Worm (Caenorhabditis elegans) whole organism, L1 larva: ENCODE data around the gene T22B7.4.

ENCODE experiments used
- C04F5.9 ChIP-seq: sonication (generic microtip); optimal IDR thresholded peaks from 2 replicates; lab custom pipeline; 2016; ENCODE audit warnings: missing genetic modification characterization, missing compliant biosample characterization
- C34B4.2 ChIP-seq: sonication (generic microtip); optimal IDR thresholded peaks from 2 replicates; lab custom pipeline; 2017; ENCODE audit warnings: mild to moderate bottlenecking, missing genetic modification characterization, missing compliant biosample characterization
- Y116A8C.19 ChIP-seq: sonication (generic microtip); optimal IDR thresholded peaks from 2 replicates; lab custom pipeline; 2016; ENCODE audit warnings: missing compliant biosample characterization, missing genetic modification characterization, borderline replicate concordance
- aly-2 ChIP-seq: fragments of 150-350 bp; optimal IDR thresholded peaks from 2 replicates; lab custom pipeline; 2014; ENCODE audit warnings: missing biosample characterization, missing genetic modification characterization
- ama-1 ChIP-seq: fragments of 150-350 bp; optimal IDR thresholded peaks from 2 replicates; lab custom pipeline; 2014
- ceh-90 ChIP-seq: sonication (generic microtip); optimal IDR thresholded peaks from 2 replicates; lab custom pipeline; 2016; ENCODE audit warnings: missing genetic modification characterization, missing compliant biosample characterization
- dpl-1 ChIP-seq, 3 experiments: fragments of 150-350 bp in 2 of 3; sonication (generic microtip) in 1 of 3; optimal IDR thresholded peaks; 2 replicates each; lab custom pipeline; 2014 to 2017; ENCODE audit warnings: missing biosample characterization in 3 of 3, missing genetic modification characterization in 3 of 3, missing genetic modification reagents in 3 of 3
- dsc-1 ChIP-seq: sonication (generic microtip); optimal IDR thresholded peaks from 2 replicates; lab custom pipeline; 2016; ENCODE audit warnings: mild to moderate bottlenecking, missing genetic modification characterization, missing compliant biosample characterization
- efl-1 ChIP-seq, 4 experiments: fragments of 150-350 bp; optimal IDR thresholded peaks in 3 of 4; peaks in 1 of 4; 1 replicate in 1 of 4; 2 replicates in 3 of 4; lab custom pipeline; 2014; ENCODE audit warnings: missing biosample characterization in 2 of 4, missing genetic modification characterization in 2 of 4, missing genetic modification reagents in 2 of 4
- efl-3 ChIP-seq: fragments of 200-800 bp; sonication (Bioruptor generic); optimal IDR thresholded peaks from 2 replicates; lab custom pipeline; 2018; ENCODE audit warnings: mild to moderate bottlenecking, missing genetic modification characterization, missing compliant biosample characterization
- elt-3 ChIP-seq, 6 experiments: fragments of 150-350 bp in 1 of 6; sonication (generic microtip); optimal IDR thresholded peaks; 2 replicates each; lab custom pipeline; 2017 to 2018; ENCODE audit warnings: missing biosample characterization in 6 of 6, missing genetic modification characterization in 6 of 6, inconsistent platforms in 1 of 6
- fkh-10 ChIP-seq: sonication (generic microtip); optimal IDR thresholded peaks from 2 replicates; lab custom pipeline; 2017; ENCODE audit warnings: missing biosample characterization, missing genetic modification reagents, missing genetic modification characterization
- fkh-4 ChIP-seq: sonication (generic microtip); optimal IDR thresholded peaks from 2 replicates; lab custom pipeline; 2016; ENCODE audit warnings: missing compliant biosample characterization, missing genetic modification characterization, borderline replicate concordance
- fkh-8 ChIP-seq: sonication (generic microtip); optimal IDR thresholded peaks from 2 replicates; lab custom pipeline; 2016; ENCODE audit warnings: mild to moderate bottlenecking, missing genetic modification characterization, missing compliant biosample characterization
- irx-1 ChIP-seq: sonication (generic microtip); optimal IDR thresholded peaks from 2 replicates; lab custom pipeline; 2016; ENCODE audit warnings: missing genetic modification characterization, missing compliant biosample characterization
- isw-1 ChIP-seq: fragments of 200-800 bp; sonication (Bioruptor generic); IDR thresholded peaks from 2 replicates; pipeline ENCODE4 v1.3.6; 2022; ENCODE audit warnings: missing genetic modification characterization, missing compliant biosample characterization
- lin-13 ChIP-seq: fragments of 150-350 bp; optimal IDR thresholded peaks from 2 replicates; lab custom pipeline; 2014; ENCODE audit warnings: missing biosample characterization, missing genetic modification reagents, missing genetic modification characterization
- lin-14 ChIP-seq: fragments of 200-800 bp; sonication (Bioruptor generic); optimal IDR thresholded peaks from 2 replicates; lab custom pipeline; 2018; ENCODE audit warnings: mild to moderate bottlenecking, missing genetic modification characterization, moderate library complexity, missing compliant biosample characterization
- lin-15B ChIP-seq: fragments of 150-350 bp; sonication (generic microtip); optimal IDR thresholded peaks from 3 replicates; lab custom pipeline; 2014; ENCODE audit warnings: missing biosample characterization, missing genetic modification characterization
- lin-39 ChIP-seq: fragments of 150-350 bp; optimal IDR thresholded peaks from 2 replicates; lab custom pipeline; 2014; ENCODE audit warnings: missing biosample characterization, missing genetic modification reagents, missing genetic modification characterization
- lsy-2 ChIP-seq, 2 experiments: fragments of 150-350 bp; optimal IDR thresholded peaks; 2 replicates each; lab custom pipeline; 2014; ENCODE audit warnings: missing biosample characterization in 2 of 2, missing genetic modification characterization in 2 of 2
- mef-2 ChIP-seq: fragments of 150-350 bp; optimal IDR thresholded peaks from 2 replicates; lab custom pipeline; 2014; ENCODE audit warnings: missing biosample characterization, missing genetic modification characterization
- mep-1 ChIP-seq: fragments of 150-350 bp; optimal IDR thresholded peaks from 2 replicates; lab custom pipeline; 2014; ENCODE audit warnings: missing biosample characterization, missing genetic modification characterization
- nhr-12 ChIP-seq: sonication (generic microtip); optimal IDR thresholded peaks from 2 replicates; lab custom pipeline; 2017; ENCODE audit warnings: missing biosample characterization, missing genetic modification characterization
- nhr-20 ChIP-seq: sonication (generic microtip); optimal IDR thresholded peaks from 2 replicates; lab custom pipeline; 2016; ENCODE audit warnings: mild to moderate bottlenecking, missing genetic modification characterization, missing compliant biosample characterization
- nhr-237 ChIP-seq: fragments of 150-350 bp; optimal IDR thresholded peaks from 2 replicates; lab custom pipeline; 2014; ENCODE audit warnings: missing biosample characterization, missing genetic modification characterization
- nhr-28 ChIP-seq: fragments of 150-350 bp; optimal IDR thresholded peaks from 2 replicates; lab custom pipeline; 2014; ENCODE audit warnings: missing biosample characterization, missing genetic modification characterization
- nhr-71 ChIP-seq: sonication (generic microtip); optimal IDR thresholded peaks from 2 replicates; lab custom pipeline; 2016; ENCODE audit warnings: mild to moderate bottlenecking, missing genetic modification characterization, moderate library complexity, missing compliant biosample characterization
- nhr-76 ChIP-seq: sonication (generic microtip); optimal IDR thresholded peaks from 2 replicates; lab custom pipeline; 2017; ENCODE audit warnings: missing biosample characterization, missing genetic modification characterization
- nhr-85 ChIP-seq: sonication (generic microtip); peaks from one replicate; lab custom pipeline; 2016; ENCODE audit warnings: missing genetic modification characterization, inconsistent platforms, missing compliant biosample characterization
- pax-3 ChIP-seq: fragments of 200-800 bp; sonication (Bioruptor generic); optimal IDR thresholded peaks from 2 replicates; lab custom pipeline; 2018; ENCODE audit warnings: mild to moderate bottlenecking, missing genetic modification characterization, moderate library complexity, missing compliant biosample characterization
- rnt-1 ChIP-seq: sonication (generic microtip); optimal IDR thresholded peaks from 2 replicates; lab custom pipeline; 2016; ENCODE audit warnings: mild to moderate bottlenecking, missing genetic modification characterization, moderate library complexity, missing compliant biosample characterization
- skn-1 ChIP-seq: fragments of 150-350 bp; optimal IDR thresholded peaks from 2 replicates; lab custom pipeline; 2014; ENCODE audit warnings: missing biosample characterization, missing genetic modification characterization
- sox-4 ChIP-seq: sonication (generic microtip); optimal IDR thresholded peaks from 2 replicates; lab custom pipeline; 2016; ENCODE audit warnings: missing genetic modification characterization, missing compliant biosample characterization
- sptf-1 ChIP-seq: fragments of 150-350 bp; optimal IDR thresholded peaks from 2 replicates; lab custom pipeline; 2014; ENCODE audit warnings: missing biosample characterization, missing genetic modification characterization
- sup-37 ChIP-seq: fragments of 200-800 bp; sonication (Bioruptor generic); optimal IDR thresholded peaks from 2 replicates; lab custom pipeline; 2018; ENCODE audit warnings: mild to moderate bottlenecking, missing genetic modification characterization, missing compliant biosample characterization
- unc-30 ChIP-seq: sonication (generic microtip); optimal IDR thresholded peaks from 2 replicates; lab custom pipeline; 2017; ENCODE audit warnings: missing biosample characterization, missing genetic modification characterization
- vab-15 ChIP-seq: sonication (generic microtip); optimal IDR thresholded peaks from 2 replicates; lab custom pipeline; 2017; ENCODE audit warnings: missing genotype, mild to moderate bottlenecking, missing genetic modification characterization, missing compliant biosample characterization
- zag-1 ChIP-seq: fragments of 150-350 bp; optimal IDR thresholded peaks from 2 replicates; lab custom pipeline; 2014; ENCODE audit warnings: missing biosample characterization, missing genetic modification characterization
- zip-4 ChIP-seq: fragments of 200-800 bp; sonication (Bioruptor generic); optimal IDR thresholded peaks from 2 replicates; lab custom pipeline; 2018; ENCODE audit warnings: mild to moderate bottlenecking, missing genetic modification characterization, moderate library complexity, missing compliant biosample characterization
- ztf-4 ChIP-seq: fragments of 150-350 bp; optimal IDR thresholded peaks from 2 replicates; lab custom pipeline; 2014; ENCODE audit warnings: missing biosample characterization, missing genetic modification characterization

T22B7.4 gene

DNA sequence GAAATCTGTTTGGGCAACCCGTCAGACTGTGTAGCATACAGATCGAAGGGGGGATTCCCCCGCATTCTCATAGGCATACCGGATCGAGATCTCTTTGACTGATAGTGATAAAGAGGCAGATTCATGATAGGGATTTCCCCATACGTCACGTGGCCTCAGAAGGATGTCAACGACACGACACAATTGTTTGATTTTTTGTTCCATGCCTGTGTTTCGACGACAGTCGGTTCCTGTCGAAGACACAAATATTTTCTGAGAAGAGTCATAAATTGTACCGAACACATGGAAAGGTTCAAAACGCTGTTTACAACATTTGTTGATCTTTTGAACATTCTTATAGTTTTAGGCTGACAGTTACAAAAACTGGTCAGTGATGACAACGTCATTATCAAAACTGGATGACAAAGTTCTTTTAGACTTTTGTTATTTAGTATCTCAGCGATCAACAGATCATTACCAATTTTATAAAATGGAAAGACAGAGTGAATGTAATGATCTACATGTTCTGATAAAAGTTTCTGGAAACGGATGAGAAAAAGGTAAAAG, 12.7 kb downstream of the T22B7.4 start (continued):
- no peak for TF ChIP-seq nhr-12 (tag; lab: Kevin White, UChicago)
- peak; percentile 76 for TF ChIP-seq nhr-20 (tag; lab: Kevin White, UChicago)
- TF ChIP-seq ceh-90 (tag; lab: Kevin White, UChicago): no peak
- no peak for TF ChIP-seq nhr-28 (tag; lab: Kevin White, UChicago)
- no peak for TF ChIP-seq mef-2 (tag; lab: Kevin White, UChicago)
- no peak for TF ChIP-seq efl-3 (GFP tag; lab: Kevin White, UChicago)
- no peak for TF ChIP-seq pax-3 (tag; lab: Kevin White, UChicago)
- no peak for TF ChIP-seq nhr-76 (tag; lab: Kevin White, UChicago)
- TF ChIP-seq zip-4 (GFP tag; lab: Kevin White, UChicago): no peak
- no peak for TF ChIP-seq isw-1 (GFP tag; lab: Robert Waterston, UW)
- TF ChIP-seq lin-14 (GFP tag; lab: Kevin White, UChicago): peak; percentile 39
- TF ChIP-seq lin-15B (tag; lab: Kevin White, UChicago): no peak
- TF ChIP-seq elt-3 (tag; optimal IDR thresholded peaks at IDR 0.05; lab: Kevin White, UChicago): peak in 4 of 6 experiments; percentile 17 to 70 (median 54)
- TF ChIP-seq ama-1 (lab: Kevin White, UChicago): no peak
- TF ChIP-seq sup-37: no peak
- TF ChIP-seq dsc-1 (tag; lab: Kevin White, UChicago): no peak
- peak; percentile 82 for TF ChIP-seq nhr-85 (tag; lab: Kevin White, UChicago)
- no peak for TF ChIP-seq sox-4
- TF ChIP-seq ztf-4: no peak
- TF ChIP-seq fkh-10: no peak
- TF ChIP-seq unc-30: no peak
- TF ChIP-seq skn-1 (tag; lab: Kevin White, UChicago): no peak
- no peak for TF ChIP-seq C04F5.9 (tag; lab: Kevin White, UChicago)
- TF ChIP-seq fkh-8 (tag; lab: Kevin White, UChicago): no peak
- no peak for TF ChIP-seq zag-1 (tag; lab: Kevin White, UChicago)
- TF ChIP-seq vab-15: no peak
- no peak for TF ChIP-seq efl-1 (optimal IDR thresholded peaks at IDR 0.05; lab: Kevin White, UChicago)
- TF ChIP-seq efl-1 (GFP tag; optimal IDR thresholded peaks at IDR 0.05 in 1 of 2; lab: Kevin White, UChicago): peak in 1 of 2 experiments; percentile 76
- no peak for TF ChIP-seq fkh-4 (tag; lab: Kevin White, UChicago)
- TF ChIP-seq Y116A8C.19 (tag; lab: Kevin White, UChicago): no peak
- no peak for TF ChIP-seq rnt-1 (tag; lab: Kevin White, UChicago)
- TF ChIP-seq lin-13 (GFP tag; lab: Kevin White, UChicago): no peak
- no peak for TF ChIP-seq nhr-237 (tag; lab: Kevin White, UChicago)

DNA sequence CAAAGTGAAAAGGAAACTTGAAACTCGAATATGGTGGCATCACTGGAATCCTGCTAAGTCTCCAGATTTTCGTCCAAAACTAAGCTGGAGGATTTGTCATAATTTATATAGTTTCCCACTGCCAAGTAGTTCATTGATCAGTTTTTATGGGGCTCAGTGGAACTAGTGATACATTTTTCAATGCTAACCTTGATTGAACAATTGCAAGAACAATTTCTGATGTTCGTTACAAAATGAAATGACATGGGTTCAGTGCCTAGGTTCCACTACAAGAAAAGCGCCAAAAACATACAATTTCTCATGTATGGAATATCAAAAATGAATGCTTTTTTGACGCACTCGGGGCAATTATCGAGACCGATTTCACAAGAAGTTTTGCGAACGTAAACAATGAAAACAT, 19.4 kb downstream of the T22B7.4 start:
- TF ChIP-seq lsy-2 (tag; optimal IDR thresholded peaks at IDR 0.05; lab: Kevin White, UChicago): no peak
- no peak for TF ChIP-seq rnt-1 (tag; lab: Kevin White, UChicago)
- TF ChIP-seq sptf-1: no peak
- TF ChIP-seq fkh-8 (tag; lab: Kevin White, UChicago): no peak
- no peak for TF ChIP-seq lin-39 (tag; lab: Kevin White, UChicago)
- TF ChIP-seq C34B4.2 (tag; lab: Kevin White, UChicago): no peak
- no peak for TF ChIP-seq mep-1 (tag; lab: Kevin White, UChicago)
- no peak for TF ChIP-seq pax-3 (tag; lab: Kevin White, UChicago)
- TF ChIP-seq nhr-71: no peak
- no peak for TF ChIP-seq fkh-10
- TF ChIP-seq aly-2: no peak
- TF ChIP-seq dpl-1 (GFP tag; optimal IDR thresholded peaks at IDR 0.05; lab: Kevin White, UChicago): no peak
- no peak for TF ChIP-seq nhr-28 (tag; lab: Kevin White, UChicago)
- no peak for TF ChIP-seq irx-1 (tag; lab: Kevin White, UChicago)
- TF ChIP-seq lin-13 (GFP tag; lab: Kevin White, UChicago): no peak
